Worm (Caenorhabditis elegans): Measurements from ENCODE around the gene daf-4.

The daf-4 gene

ce11 chrIII:5624835-5625234 is at the start of gene daf-4:
Gene daf-4, plus strand, starts transcription at chrIII:5625135.
- TF ChIP-seq lin-40 (tag; optimal IDR thresholded peaks at IDR 0.05) (no peak), F57A8.1 (GFP tag; optimal IDR thresholded peaks at IDR 0.05) (no peak), ekl-4 (GFP tag; IDR thresholded peaks at IDR 0.05) (no peak), B0261.1 (tag; optimal IDR thresholded peaks at IDR 0.05) (no peak), Y95B8A.8 (GFP tag; IDR thresholded peaks at IDR 0.05) (no peak), tbx-9 (tag; optimal IDR thresholded peaks at IDR 0.05; ENCODE audit: borderline replicate concordance) (no peak), lag-1 (GFP tag; IDR thresholded peaks at IDR 0.05) (no peak), lir-1 (GFP tag; conservative IDR thresholded peaks at IDR 0.05) (no peak), snpc-3.4 (tag; optimal IDR thresholded peaks at IDR 0.05) (no peak), rec-8 (tag; optimal IDR thresholded peaks at IDR 0.05) (no peak), ceh-91 (GFP tag; IDR thresholded peaks at IDR 0.05) (no peak), K11D2.4 (GFP tag; IDR thresholded peaks at IDR 0.05) (no peak)

ce11 chrIII:5581049-5581448 is 43.9 kb upstream of the daf-4 start, which contains the start of gene F56D2.5:
Gene F56D2.5, minus strand, starts transcription at chrIII:5581419.
- TF ChIP-seq cebp-1 (GFP tag; IDR thresholded peaks at IDR 0.05), result peak; percentile 93
- TF ChIP-seq cebp-1 (tag; optimal IDR thresholded peaks at IDR 0.05), result peak; percentile 97
- TF ChIP-seq Y67H2A.10 (GFP tag; conservative IDR thresholded peaks at IDR 0.05), result no peak
- TF ChIP-seq somi-1 (GFP tag; optimal IDR thresholded peaks at IDR 0.05), result no peak
- TF ChIP-seq T26A5.8 (tag; optimal IDR thresholded peaks at IDR 0.05), result no peak

DNA sequence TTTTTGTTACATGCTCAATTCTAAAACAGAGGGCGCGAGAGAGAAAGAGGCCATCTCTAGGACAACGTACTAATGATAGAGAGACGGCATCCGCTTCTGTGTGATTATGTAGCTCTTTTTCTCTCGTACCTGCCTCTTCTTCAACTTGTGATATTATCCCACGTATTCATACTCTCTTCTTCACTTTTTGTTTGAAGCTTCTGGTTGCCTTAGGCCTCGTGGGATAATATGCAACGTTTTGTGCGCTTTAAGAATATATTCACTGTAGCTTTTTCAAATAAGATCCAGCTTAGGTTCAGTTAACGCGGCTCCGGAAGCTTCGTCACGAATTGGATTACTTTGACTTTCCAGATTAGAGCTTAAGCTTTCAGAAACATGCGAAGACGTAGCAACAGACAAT is 42.2 kb upstream of the daf-4 start, which contains the start of the genes F56D2.8 and uev-2:
Gene F56D2.8 (minus strand): TSS at position 101 of the 400 bp plus-strand sequence.
Gene uev-2 (plus strand): TSS at position 360 of the 400 bp plus-strand sequence.
- TF ChIP-seq lsl-1 (GFP tag; optimal IDR thresholded peaks at IDR 0.05), result no peak
- no peak for TF ChIP-seq nfya-2 (GFP tag; IDR thresholded peaks at IDR 0.05)
- TF ChIP-seq madf-10 (tag; optimal IDR thresholded peaks at IDR 0.05), result no peak
- TF ChIP-seq him-1 (tag; optimal IDR thresholded peaks at IDR 0.05), result no peak
- no peak for TF ChIP-seq B0261.1 (tag; optimal IDR thresholded peaks at IDR 0.05)
- TF ChIP-seq xnd-1 (tag; optimal IDR thresholded peaks at IDR 0.05), result no peak
- TF ChIP-seq ceh-100 (GFP tag; IDR thresholded peaks at IDR 0.05), result no peak
- TF ChIP-seq F39B2.1 (GFP tag; IDR thresholded peaks at IDR 0.05), result no peak
- TF ChIP-seq dpff-1 (tag; optimal IDR thresholded peaks at IDR 0.05), result no peak
- TF ChIP-seq F57C9.4 (tag; optimal IDR thresholded peaks at IDR 0.05), result no peak
- no peak for TF ChIP-seq ets-4 (GFP tag; optimal IDR thresholded peaks at IDR 0.05)
- TF ChIP-seq lin-54 (GFP tag; optimal IDR thresholded peaks at IDR 0.05), result no peak

ce11 chrIII:5584647-5585046 is 40.3 kb upstream of the daf-4 start, which contains the start of gene F56D2.3:
Gene F56D2.3, plus strand, starts transcription at chrIII:5584947.
- TF ChIP-seq ceh-58 (GFP tag; IDR thresholded peaks at IDR 0.05), result 0 out of 2 replicates have a peak, but pooled peaks have one; percentile 9
- TF ChIP-seq ztf-25 (GFP tag; IDR thresholded peaks at IDR 0.05), result no peak
- TF ChIP-seq zfh-2 (GFP tag; conservative IDR thresholded peaks at IDR 0.05), result peak; percentile 35; the same call in 1 of the 2 replicates
- TF ChIP-seq nfya-1 (tag; optimal IDR thresholded peaks at IDR 0.05; ENCODE audit: borderline replicate concordance, insufficient read depth), result no peak

DNA sequence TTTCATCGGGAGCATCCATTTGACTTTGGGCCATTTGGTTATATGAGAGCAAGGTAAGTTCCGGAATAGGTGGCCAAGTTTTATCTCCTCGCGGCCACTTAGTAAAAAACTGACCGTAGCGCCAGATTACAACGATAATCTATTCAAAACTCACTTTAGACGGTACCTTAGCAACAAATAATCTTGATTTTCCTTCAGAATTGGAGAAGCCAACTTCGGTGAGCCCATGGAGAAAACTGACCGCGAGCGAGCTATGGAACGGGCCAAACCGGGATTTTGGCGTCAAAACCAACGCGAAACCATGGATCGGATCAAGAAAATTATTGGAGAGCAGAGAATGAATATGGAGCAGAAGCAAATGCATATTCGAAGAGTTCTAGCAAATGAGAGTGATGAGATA is 39.2 kb upstream of the daf-4 start:
- TF ChIP-seq ztf-28 (GFP tag; IDR thresholded peaks at IDR 0.05), result no peak
- 0 out of 2 replicates have a peak, but pooled peaks have one; percentile 67 for TF ChIP-seq F37B4.10 (GFP tag; IDR thresholded peaks at IDR 0.05)

Data from whole organism, young adult.